Worm (Caenorhabditis elegans): ENCODE data around the gene C15H11.11.

DNA sequence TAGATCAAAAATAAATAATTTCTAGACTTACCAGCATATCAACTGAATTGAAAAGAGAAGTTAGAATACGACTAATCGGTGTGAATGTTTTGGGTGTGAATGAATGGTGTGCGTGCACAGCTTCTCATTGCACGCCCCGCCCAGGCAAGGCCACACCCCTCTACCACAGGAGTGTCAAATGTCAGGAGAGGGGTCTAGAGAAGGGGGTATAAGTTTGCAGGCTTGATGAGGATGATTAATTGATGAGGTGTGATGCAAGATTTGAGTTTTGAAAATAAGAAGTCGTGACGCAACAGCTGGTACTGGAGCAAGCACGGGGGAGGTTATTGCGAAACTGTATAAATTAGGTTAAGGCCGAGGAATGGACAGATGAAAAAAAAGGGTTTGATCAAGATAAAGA is 17.0 kb downstream of the C15H11.11 start, which contains the start of gene egl-1:
- no peak for TF ChIP-seq ahr-1 (tag; optimal IDR thresholded peaks at IDR 0.05)
- TF ChIP-seq nhr-11 (tag; optimal IDR thresholded peaks at IDR 0.05) = no peak
- no peak for TF ChIP-seq tbx-2 (tag; optimal IDR thresholded peaks at IDR 0.05)
- TF ChIP-seq rnt-1 (tag; optimal IDR thresholded peaks at IDR 0.05) = no peak
- no peak for TF ChIP-seq ceh-48 (tag; optimal IDR thresholded peaks at IDR 0.05)
- no peak for TF ChIP-seq dve-1 (tag; optimal IDR thresholded peaks at IDR 0.05)
- TF ChIP-seq ceh-31 (tag; optimal IDR thresholded peaks at IDR 0.05) = no peak
- TF ChIP-seq K09A11.1 (tag; optimal IDR thresholded peaks at IDR 0.05; ENCODE audit: insufficient read depth) = no peak
- TF ChIP-seq elt-2 (tag; optimal IDR thresholded peaks at IDR 0.05) = no peak
- TF ChIP-seq pqm-1 (tag; optimal IDR thresholded peaks at IDR 0.05) = no peak
- TF ChIP-seq Y22D7AL.16 (tag; optimal IDR thresholded peaks at IDR 0.05) = no peak
- no peak for TF ChIP-seq ceh-2 (tag; optimal IDR thresholded peaks at IDR 0.05)
- TF ChIP-seq pag-3 (tag; optimal IDR thresholded peaks at IDR 0.05; ENCODE audit: borderline replicate concordance) = no peak

All from whole organism, late embryonic.